Worm (Caenorhabditis elegans) whole organism, L1 larva: ENCODE results near the gene cox-16.

Experiments
- ama-1 ChIP-seq: fragments of 150-350 bp; optimal IDR thresholded peaks from 2 replicates; lab custom pipeline; 2014
- ceh-88 ChIP-seq: fragments of 200-800 bp; sonication (Bioruptor generic); IDR thresholded peaks from 2 replicates; pipeline ENCODE4 v1.3.6; 2022; ENCODE audit warnings: missing genetic modification characterization, missing compliant biosample characterization
- dpl-1 ChIP-seq, 3 experiments: fragments of 150-350 bp in 2 of 3; sonication (generic microtip) in 1 of 3; optimal IDR thresholded peaks; 2 replicates each; lab custom pipeline; 2014 to 2017; ENCODE audit warnings: missing biosample characterization in 3 of 3, missing genetic modification characterization in 3 of 3, missing genetic modification reagents in 3 of 3
- egl-27 ChIP-seq, 2 experiments: fragments of 150-350 bp in 1 of 2; sonication (generic microtip); optimal IDR thresholded peaks; 3 replicates each; lab custom pipeline; 2017 to 2018; ENCODE audit warnings: missing biosample characterization in 2 of 2, missing genetic modification characterization in 2 of 2, missing genetic modification reagents in 2 of 2
- elt-3 ChIP-seq, 6 experiments: fragments of 150-350 bp in 1 of 6; sonication (generic microtip); optimal IDR thresholded peaks; 2 replicates each; lab custom pipeline; 2017 to 2018; ENCODE audit warnings: missing biosample characterization in 6 of 6, missing genetic modification characterization in 6 of 6, inconsistent platforms in 1 of 6
- nhr-28 ChIP-seq: fragments of 150-350 bp; optimal IDR thresholded peaks from 2 replicates; lab custom pipeline; 2014; ENCODE audit warnings: missing biosample characterization, missing genetic modification characterization
- nhr-76 ChIP-seq: sonication (generic microtip); optimal IDR thresholded peaks from 2 replicates; lab custom pipeline; 2017; ENCODE audit warnings: missing biosample characterization, missing genetic modification characterization
- nhr-77 ChIP-seq: fragments of 150-350 bp; optimal IDR thresholded peaks from 2 replicates; lab custom pipeline; 2014; ENCODE audit warnings: missing biosample characterization, missing genetic modification characterization
- pqm-1 ChIP-seq: sonication (generic microtip); optimal IDR thresholded peaks from 3 replicates; lab custom pipeline; 2017; ENCODE audit warnings: missing biosample characterization, missing genetic modification characterization

- TF ChIP-seq nhr-28 (tag; lab: Kevin White, UChicago) (no peak), ama-1 (no peak), dpl-1 (GFP tag; optimal IDR thresholded peaks at IDR 0.05; lab: Kevin White, UChicago) (no peak), elt-3 (tag; optimal IDR thresholded peaks at IDR 0.05; lab: Kevin White, UChicago) (no peak), nhr-76 (no peak), pqm-1 (tag; lab: Kevin White, UChicago) (no peak), egl-27 (tag; optimal IDR thresholded peaks at IDR 0.05; lab: Kevin White, UChicago) (no peak), nhr-77 (tag; lab: Kevin White, UChicago) (no peak), ceh-88 (GFP tag; lab: Robert Waterston, UW) (no peak)
Measured at ce11 chrV:5582308-5582707, 46.3 kb upstream of the cox-16 start.
